Worm (Caenorhabditis elegans): ENCODE data around the gene B0303.11.

- no peak for TF ChIP-seq nfya-1 (tag; optimal IDR thresholded peaks at IDR 0.05)
- TF ChIP-seq fkh-10 (GFP tag; optimal IDR thresholded peaks at IDR 0.05), result no peak
- no peak for TF ChIP-seq gmeb-2 (tag; optimal IDR thresholded peaks at IDR 0.05)
- no peak for TF ChIP-seq nhr-11 (tag; optimal IDR thresholded peaks at IDR 0.05)
- TF ChIP-seq lim-6 (tag; optimal IDR thresholded peaks at IDR 0.05), result no peak
- no peak for TF ChIP-seq tbx-7 (tag; optimal IDR thresholded peaks at IDR 0.05)
- no peak for TF ChIP-seq hlh-8 (tag; optimal IDR thresholded peaks at IDR 0.05)
- no peak for TF ChIP-seq F13H6.1 (tag; optimal IDR thresholded peaks at IDR 0.05)
- TF ChIP-seq ceh-6 (GFP tag; optimal IDR thresholded peaks at IDR 0.05), result no peak
- TF ChIP-seq dve-1 (tag; optimal IDR thresholded peaks at IDR 0.05), result no peak
- TF ChIP-seq unc-42 (tag; optimal IDR thresholded peaks at IDR 0.05), result no peak
- no peak for TF ChIP-seq K09A11.1 (tag; optimal IDR thresholded peaks at IDR 0.05; ENCODE audit: insufficient read depth)
- no peak for TF ChIP-seq pha-4 (tag; optimal IDR thresholded peaks at IDR 0.05)
Measured at ce11 chrIII:8657676-8658366, 52.4 kb downstream of the B0303.11 start.

All from whole organism, late embryonic.